Fruit fly (Drosophila melanogaster) whole organism, embryonic: ENCODE data around the gene ksr.

Source experiments
- Atf-2 ChIP-seq: fragments of 200-800 bp; sonication (Bioruptor generic); optimal IDR thresholded peaks from 2 replicates; lab custom pipeline; 2016; ENCODE audit warnings: missing biosample characterization, missing genetic modification characterization
- CG1024 ChIP-seq: fragments of 200-800 bp; sonication (Bioruptor generic); IDR thresholded peaks from 2 replicates; pipeline ENCODE4 v1.3.6; 2022; ENCODE audit warnings: missing biosample characterization, missing genetic modification characterization
- CG10274 ChIP-seq: fragments of 200-800 bp; sonication (Bioruptor generic); optimal IDR thresholded peaks from 3 replicates; lab custom pipeline; 2017; ENCODE audit warnings: missing biosample characterization, mild to moderate bottlenecking, missing genetic modification characterization
- CG10543 ChIP-seq: fragments of 200-800 bp; sonication (Bioruptor generic); optimal IDR thresholded peaks from 3 replicates; lab custom pipeline; 2017; ENCODE audit warnings: missing biosample characterization, mild to moderate bottlenecking, missing genetic modification characterization, moderate library complexity
- CG11093 ChIP-seq: fragments of 200-800 bp; sonication (Bioruptor generic); IDR thresholded peaks from 3 replicates; pipeline ENCODE4 v1.3.6; 2022; ENCODE audit warnings: missing biosample characterization, missing genetic modification characterization
- CG12769 ChIP-seq: fragments of 200-800 bp; sonication (Bioruptor generic); optimal IDR thresholded peaks from 2 replicates; lab custom pipeline; 2019; ENCODE audit warnings: missing biosample characterization, mild to moderate bottlenecking, missing genetic modification characterization, moderate library complexity
- CG13287 ChIP-seq: fragments of 200-800 bp; sonication (Bioruptor generic); IDR thresholded peaks from 2 replicates; pipeline ENCODE4 v1.3.6; 2022; ENCODE audit warnings: missing biosample characterization, missing genetic modification characterization; ENCODE audit not compliant: partially characterized antibody
- CG14710 ChIP-seq: fragments of 200-800 bp; sonication (Bioruptor generic); optimal IDR thresholded peaks from 3 replicates; lab custom pipeline; 2019; ENCODE audit warnings: missing biosample characterization, mild to moderate bottlenecking, missing genetic modification characterization, moderate library complexity
- CG14965 ChIP-seq: fragments of 200-800 bp; sonication (Bioruptor generic); optimal IDR thresholded peaks from 2 replicates; lab custom pipeline; 2016; ENCODE audit warnings: missing biosample characterization, missing genetic modification characterization, borderline replicate concordance
- CG15696 ChIP-seq: fragments of 200-800 bp; sonication (Bioruptor generic); optimal IDR thresholded peaks from 2 replicates; lab custom pipeline; 2019; ENCODE audit warnings: missing biosample characterization, mild to moderate bottlenecking, missing genetic modification characterization, moderate library complexity
- CG17328 ChIP-seq: fragments of 200-800 bp; sonication (Bioruptor generic); IDR thresholded peaks from 2 replicates; pipeline ENCODE4 v1.3.6; 2022; ENCODE audit warnings: missing biosample characterization, missing genetic modification characterization
- CG2120 ChIP-seq: fragments of 200-800 bp; sonication (Bioruptor generic); optimal IDR thresholded peaks from 3 replicates; lab custom pipeline; 2016; ENCODE audit warnings: missing biosample characterization, missing genetic modification characterization
- CG2129 ChIP-seq: fragments of 200-800 bp; sonication (Bioruptor generic); IDR thresholded peaks from 2 replicates; pipeline ENCODE4 v1.3.6; 2022; ENCODE audit warnings: missing biosample characterization, missing genetic modification characterization; ENCODE audit not compliant: partially characterized antibody
- CG2202 ChIP-seq: fragments of 200-800 bp; sonication (Bioruptor generic); optimal IDR thresholded peaks from 2 replicates; lab custom pipeline; 2018; ENCODE audit warnings: missing biosample characterization, mild to moderate bottlenecking, missing genetic modification characterization
- CG2712 ChIP-seq: fragments of 200-800 bp; optimal IDR thresholded peaks from 3 replicates; lab custom pipeline; 2019; ENCODE audit warnings: missing biosample characterization, mild to moderate bottlenecking, missing genetic modification characterization, moderate library complexity
- CG31441 ChIP-seq: fragments of 200-800 bp; sonication (Bioruptor generic); IDR thresholded peaks from 2 replicates; pipeline ENCODE4 v1.3.6; 2022; ENCODE audit warnings: missing biosample characterization, missing genetic modification characterization
- CG3407 ChIP-seq: fragments of 200-800 bp; sonication (Bioruptor generic); optimal IDR thresholded peaks from 2 replicates; lab custom pipeline; 2018; ENCODE audit warnings: missing biosample characterization, mild to moderate bottlenecking, missing genetic modification characterization
- CG34224 ChIP-seq: fragments of 200-800 bp; sonication (Bioruptor generic); IDR thresholded peaks from 3 replicates; pipeline ENCODE4 v1.3.6; 2022; ENCODE audit warnings: missing biosample characterization, missing genetic modification characterization; ENCODE audit not compliant: partially characterized antibody
- CG4730 ChIP-seq: fragments of 200-800 bp; sonication (Bioruptor generic); IDR thresholded peaks from 2 replicates; pipeline ENCODE4 v1.3.6; 2022; ENCODE audit warnings: missing biosample characterization, missing genetic modification characterization
- CG4854 ChIP-seq: fragments of 200-800 bp; sonication (Bioruptor generic); optimal IDR thresholded peaks from 2 replicates; lab custom pipeline; 2016; ENCODE audit warnings: missing biosample characterization, missing genetic modification characterization, inconsistent platforms
- CG7786 ChIP-seq: fragments of 200-800 bp; sonication (Bioruptor generic); optimal IDR thresholded peaks from 2 replicates; lab custom pipeline; 2016; ENCODE audit warnings: missing biosample characterization, missing genetic modification characterization
- CG8944 ChIP-seq: fragments of 200-800 bp; sonication (Bioruptor generic); optimal IDR thresholded peaks from 3 replicates; lab custom pipeline; 2016; ENCODE audit warnings: missing biosample characterization, missing genetic modification characterization
- D19A ChIP-seq: fragments of 200-800 bp; optimal IDR thresholded peaks from 3 replicates; lab custom pipeline; 2019; ENCODE audit warnings: missing biosample characterization, mild to moderate bottlenecking, missing genetic modification characterization, moderate library complexity
- Dad ChIP-seq: fragments of 200-800 bp; sonication (Bioruptor generic); optimal IDR thresholded peaks from 3 replicates; lab custom pipeline; 2016; ENCODE audit warnings: missing biosample characterization, missing genetic modification characterization
- Deaf1 ChIP-seq: fragments of 200-800 bp; optimal IDR thresholded peaks from 3 replicates; lab custom pipeline; 2019; ENCODE audit warnings: missing biosample characterization, mild to moderate bottlenecking, missing genetic modification characterization, moderate library complexity
- Dek ChIP-seq: fragments of 200-800 bp; sonication (Bioruptor generic); optimal IDR thresholded peaks from 3 replicates; lab custom pipeline; 2019; ENCODE audit warnings: missing biosample characterization, mild to moderate bottlenecking, missing genetic modification characterization, moderate library complexity
- E2f1 ChIP-seq: fragments of 200-800 bp; sonication (Bioruptor generic); IDR thresholded peaks from 2 replicates; pipeline ENCODE4 v1.3.6; 2022; ENCODE audit warnings: missing biosample characterization, missing genetic modification characterization
- Ets97D ChIP-seq: fragments of 200-800 bp; sonication (Bioruptor generic); optimal IDR thresholded peaks from 3 replicates; lab custom pipeline; 2016; ENCODE audit warnings: missing biosample characterization, missing genetic modification characterization
- HLH3B ChIP-seq: fragments of 200-800 bp; sonication (Bioruptor generic); IDR thresholded peaks from 2 replicates; pipeline ENCODE4 v1.3.6; 2022; ENCODE audit warnings: missing biosample characterization, missing genetic modification characterization
- Hey ChIP-seq: fragments of 200-800 bp; sonication (Bioruptor generic); optimal IDR thresholded peaks from 3 replicates; lab custom pipeline; 2018; ENCODE audit warnings: missing biosample characterization, mild to moderate bottlenecking, missing genetic modification characterization
- MESR4 ChIP-seq: fragments of 200-800 bp; sonication (Bioruptor generic); optimal IDR thresholded peaks from 2 replicates; lab custom pipeline; 2018; ENCODE audit warnings: missing biosample characterization, mild to moderate bottlenecking, missing genetic modification characterization, moderate library complexity
- Nf-YC ChIP-seq: fragments of 200-800 bp; optimal IDR thresholded peaks from 3 replicates; lab custom pipeline; 2019; ENCODE audit warnings: missing biosample characterization, mild to moderate bottlenecking, missing genetic modification characterization, moderate library complexity
- Pdp1 ChIP-seq, 2 experiments: fragments of 200-800 bp; sonication (Bioruptor generic); optimal IDR thresholded peaks; 3 replicates each; lab custom pipeline; 2016; ENCODE audit warnings: missing biosample characterization in 2 of 2, missing genetic modification characterization in 2 of 2, mild to moderate bottlenecking in 1 of 2, moderate library complexity in 1 of 2
- Poxn ChIP-seq: fragments of 200-800 bp; sonication (Bioruptor generic); IDR thresholded peaks from 2 replicates; pipeline ENCODE4 v1.3.6; 2022; ENCODE audit warnings: missing biosample characterization, missing genetic modification characterization
- Spps ChIP-seq: fragments of 200-800 bp; sonication (Bioruptor generic); optimal IDR thresholded peaks from 2 replicates; lab custom pipeline; 2018; ENCODE audit warnings: missing biosample characterization, mild to moderate bottlenecking, missing genetic modification characterization
- ab ChIP-seq: fragments of 200-800 bp; sonication (Bioruptor generic); optimal IDR thresholded peaks from 2 replicates; lab custom pipeline; 2016; ENCODE audit warnings: missing biosample characterization, missing genetic modification characterization
- chinmo ChIP-seq: fragments of 200-800 bp; sonication (Bioruptor generic); IDR thresholded peaks from 4 replicates; pipeline ENCODE4 v1.3.6; 2022; ENCODE audit warnings: missing biosample characterization, missing genetic modification characterization; ENCODE audit not compliant: partially characterized antibody
- eve ChIP-seq, 2 experiments: fragments of >200 bp; optimal IDR thresholded peaks; 2 replicates each; lab custom pipeline; 2017; ENCODE audit warnings: missing biosample characterization in 2 of 2, missing genetic modification characterization in 2 of 2
- fru ChIP-seq: fragments of >200 bp; optimal IDR thresholded peaks from 2 replicates; lab custom pipeline; 2017
- grau ChIP-seq: fragments of 200-800 bp; optimal IDR thresholded peaks from 3 replicates; lab custom pipeline; 2019; ENCODE audit warnings: missing biosample characterization, mild to moderate bottlenecking, missing genetic modification characterization, moderate library complexity
- kay ChIP-seq: fragments of 200-800 bp; sonication (Bioruptor generic); optimal IDR thresholded peaks from 2 replicates; lab custom pipeline; 2016; ENCODE audit warnings: missing biosample characterization, missing genetic modification characterization
- knrl ChIP-seq: fragments of 200-800 bp; sonication (Bioruptor generic); IDR thresholded peaks from 3 replicates; pipeline ENCODE4 v1.3.6; 2022; ENCODE audit warnings: missing biosample characterization, missing genetic modification characterization; ENCODE audit not compliant: partially characterized antibody
- otp ChIP-seq: fragments of 200-800 bp; sonication (Bioruptor generic); IDR thresholded peaks from 3 replicates; pipeline ENCODE4, ENCODE4 v1.3.6; 2022; ENCODE audit warnings: missing biosample characterization, missing genetic modification characterization
- pnt ChIP-seq: fragments of 200-800 bp; sonication (Bioruptor generic); optimal IDR thresholded peaks from 3 replicates; lab custom pipeline; 2016; ENCODE audit warnings: missing biosample characterization, missing genetic modification characterization
- sc ChIP-seq, 3 experiments: fragments of >200 bp in 2 of 3; fragments of 200-800 bp in 1 of 3; sonication (Bioruptor generic) in 1 of 3; optimal IDR thresholded peaks; 2 replicates in 2 of 3; 3 replicates in 1 of 3; lab custom pipeline; 2017; ENCODE audit warnings: mild to moderate bottlenecking in 1 of 3, missing biosample characterization in 1 of 3, missing genetic modification characterization in 1 of 3, missing genetic modification reagents in 1 of 3
- sens ChIP-seq: fragments of 200-800 bp; sonication (Bioruptor generic); peaks from one replicate; lab custom pipeline; 2016; ENCODE audit warnings: missing biosample characterization, missing genetic modification characterization
- sisA ChIP-seq: fragments of 200-800 bp; sonication (Bioruptor generic); IDR thresholded peaks from 2 replicates; pipeline ENCODE4 v1.3.6; 2022; ENCODE audit warnings: missing biosample characterization, missing genetic modification characterization
- tin ChIP-seq: fragments of 200-800 bp; sonication (Bioruptor generic); optimal IDR thresholded peaks from 3 replicates; lab custom pipeline; 2016; ENCODE audit warnings: missing biosample characterization, missing genetic modification characterization
- unc-4 ChIP-seq: fragments of 200-800 bp; sonication (Bioruptor generic); IDR thresholded peaks from 2 replicates; pipeline ENCODE4 v1.3.6; 2022; ENCODE audit warnings: missing biosample characterization, missing genetic modification characterization; ENCODE audit not compliant: partially characterized antibody
- unpg ChIP-seq: fragments of 200-800 bp; sonication (Bioruptor generic); optimal IDR thresholded peaks from 3 replicates; lab custom pipeline; 2018; ENCODE audit warnings: missing biosample characterization, mild to moderate bottlenecking, missing genetic modification characterization, moderate library complexity

Gene ksr

dm6 chr3R:5466875-5467274 is 16.8 kb downstream of the ksr start, which contains the start of gene RpL35A (continued):
- TF ChIP-seq CG10543 (GFP tag; lab: Kevin White, UChicago) = peak; percentile 80
- TF ChIP-seq eve (GFP tag; optimal IDR thresholded peaks at IDR 0.05; lab: Kevin White, UChicago) = no peak
- peak; percentile 99 for TF ChIP-seq MESR4 (GFP tag; lab: Kevin White, UChicago)
- peak; percentile 70 for TF ChIP-seq CG31441 (GFP tag; lab: Robert Waterston, UW)
- TF ChIP-seq CG10274 (GFP tag; lab: Kevin White, UChicago) = peak; percentile 65
- TF ChIP-seq ab (GFP tag; lab: Kevin White, UChicago) = no peak
- TF ChIP-seq knrl = no peak
- no peak; the same call in 1 of the 2 replicates for TF ChIP-seq CG13287 (GFP tag; lab: Robert Waterston, UW)
- no peak for TF ChIP-seq chinmo (GFP tag; lab: Robert Waterston, UW)
- no peak for TF ChIP-seq fru (lab: Kevin White, UChicago)
- TF ChIP-seq CG1024 (GFP tag; lab: Robert Waterston, UW) = peak; percentile 56; the same call in 1 of the 2 replicates
- TF ChIP-seq pnt (GFP tag; lab: Kevin White, UChicago) = no peak
- no peak for TF ChIP-seq CG15696
- no peak for TF ChIP-seq D19A (tag; lab: Kevin White, UChicago)
- TF ChIP-seq sisA (GFP tag; lab: Robert Waterston, UW) = no peak
- TF ChIP-seq CG3407 (GFP tag; lab: Kevin White, UChicago) = peak; percentile 70
- TF ChIP-seq HLH3B (GFP tag; lab: Robert Waterston, UW) = peak; percentile 26; the same call in 1 of the 2 replicates
- peak; percentile 71 for TF ChIP-seq CG14710 (tag; lab: Kevin White, UChicago)
- peak; percentile 94 for TF ChIP-seq sens
- TF ChIP-seq CG2202 (tag; lab: Kevin White, UChicago) = peak; percentile 75
- TF ChIP-seq CG12769 (tag; lab: Kevin White, UChicago) = no peak
- TF ChIP-seq CG8944 = no peak
- peak; percentile 81 for TF ChIP-seq Dad (GFP tag; lab: Kevin White, UChicago)
- peak; percentile 68 for TF ChIP-seq Nf-YC (tag; lab: Kevin White, UChicago)
- no peak for TF ChIP-seq unc-4 (GFP tag; lab: Robert Waterston, UW)
- TF ChIP-seq CG7786 (GFP tag; lab: Kevin White, UChicago) = peak; percentile 24
- peak; percentile 17 for TF ChIP-seq Deaf1 (tag; lab: Kevin White, UChicago)
- peak; percentile 17 for TF ChIP-seq Atf-2
- peak; percentile 10 for TF ChIP-seq CG2120 (GFP tag; lab: Kevin White, UChicago)
- TF ChIP-seq tin (GFP tag; lab: Kevin White, UChicago) = peak; percentile 9
- TF ChIP-seq grau = peak; percentile 57
- no peak for TF ChIP-seq sc (optimal IDR thresholded peaks at IDR 0.05; lab: Kevin White, UChicago)
- TF ChIP-seq sc (GFP tag; optimal IDR thresholded peaks at IDR 0.05; lab: Kevin White, UChicago) = peak; percentile 31
- peak in 1 of 2 experiments; percentile 67 for TF ChIP-seq Pdp1 (GFP tag; optimal IDR thresholded peaks at IDR 0.05; lab: Kevin White, UChicago)
- peak; percentile 59 for TF ChIP-seq CG2712 (tag; lab: Kevin White, UChicago)
- TF ChIP-seq Spps (tag; lab: Kevin White, UChicago) = peak; percentile 50
- TF ChIP-seq Hey (tag; lab: Kevin White, UChicago) = peak; percentile 44
- TF ChIP-seq unpg (GFP tag; lab: Kevin White, UChicago) = peak; percentile 80
- TF ChIP-seq CG4854 = peak; percentile 72
- no peak for TF ChIP-seq CG11093
- TF ChIP-seq Ets97D (GFP tag; lab: Kevin White, UChicago) = peak; percentile 99
- TF ChIP-seq CG4730 (GFP tag; lab: Robert Waterston, UW) = no peak
- no peak for TF ChIP-seq kay (GFP tag; lab: Kevin White, UChicago)
- TF ChIP-seq Dek = peak; percentile 42
- no peak for TF ChIP-seq CG14965 (GFP tag; lab: Kevin White, UChicago)
- TF ChIP-seq CG2129 = no peak
- TF ChIP-seq otp (GFP tag; lab: Robert Waterston, UW) = peak; percentile 74; the same call in 1 of the 3 replicates
- peak; percentile 49; the same call in 1 of the 2 replicates for TF ChIP-seq E2f1 (GFP tag; lab: Robert Waterston, UW)
- no peak for TF ChIP-seq CG34224 (GFP tag; lab: Robert Waterston, UW)
- TF ChIP-seq CG17328 (GFP tag; lab: Robert Waterston, UW) = peak; percentile 85
- no peak for TF ChIP-seq Poxn (GFP tag; lab: Robert Waterston, UW)
